Worm (Caenorhabditis elegans) whole organism, young adult: ENCODE measurements around the gene F38B6.7.

Experiments
- B0035.1 ChIP-seq: sonication (generic microtip); optimal IDR thresholded peaks from 2 replicates; lab custom pipeline; 2016; ENCODE audit warnings: missing genetic modification characterization, mild to moderate bottlenecking, missing compliant biosample characterization, missing genotype, missing genetic modification reagents
- B0336.3 ChIP-seq: fragments of 200-800 bp; sonication (Bioruptor generic); IDR thresholded peaks from 2 replicates; pipeline ENCODE4 v1.3.6; 2022; ENCODE audit warnings: missing genetic modification characterization, missing compliant biosample characterization
- F33H1.4 ChIP-seq: fragments of 200-800 bp; sonication (Bioruptor generic); IDR thresholded peaks from 2 replicates; pipeline ENCODE4 v1.3.6; 2022; ENCODE audit warnings: missing genetic modification reagents, missing genetic modification characterization, missing compliant biosample characterization
- F37B4.10 ChIP-seq: fragments of 200-800 bp; sonication (Bioruptor generic); IDR thresholded peaks from 2 replicates; pipeline ENCODE4 v1.3.6; 2022; ENCODE audit warnings: missing genetic modification characterization, missing compliant biosample characterization
- F55B11.4 ChIP-seq: sonication (generic microtip); optimal IDR thresholded peaks from 2 replicates; lab custom pipeline; 2016; ENCODE audit warnings: missing compliant biosample characterization, missing genetic modification characterization, borderline replicate concordance; ENCODE audit not compliant: insufficient read depth
- T07F8.4 ChIP-seq: sonication (generic microtip); optimal IDR thresholded peaks from 2 replicates; lab custom pipeline; 2016; ENCODE audit warnings: mild to moderate bottlenecking, missing genetic modification characterization, moderate library complexity, missing compliant biosample characterization
- T26A5.8 ChIP-seq: sonication (generic microtip); optimal IDR thresholded peaks from 2 replicates; lab custom pipeline; 2016; ENCODE audit warnings: missing genetic modification characterization, missing compliant biosample characterization
- Y95B8A.8 ChIP-seq: fragments of 200-800 bp; sonication (Bioruptor generic); IDR thresholded peaks from 2 replicates; pipeline ENCODE4 v1.3.6; 2022; ENCODE audit warnings: missing genetic modification reagents, missing genetic modification characterization, missing compliant biosample characterization
- akir-1 ChIP-seq: fragments of 200-800 bp; sonication (Bioruptor generic); optimal IDR thresholded peaks from 2 replicates; lab custom pipeline; 2018; ENCODE audit warnings: mild to moderate bottlenecking, missing genetic modification characterization, moderate library complexity, missing compliant biosample characterization
- ama-1 ChIP-seq, 3 experiments: fragments of 150-350 bp in 1 of 3; sonication (generic microtip) in 2 of 3; optimal IDR thresholded peaks; 2 replicates each; lab custom pipeline; 2014 to 2018; ENCODE audit warnings: missing biosample characterization in 2 of 3, missing genetic modification characterization in 2 of 3, missing genetic modification reagents in 2 of 3
- athp-1 ChIP-seq: sonication (generic microtip); optimal IDR thresholded peaks from 2 replicates; lab custom pipeline; 2017; ENCODE audit warnings: mild to moderate bottlenecking, missing genetic modification characterization, missing compliant biosample characterization
- attf-3 ChIP-seq: fragments of 200-800 bp; sonication (Bioruptor generic); conservative IDR thresholded peaks from 2 replicates; pipeline ENCODE4 v1.3.6; 2022; ENCODE audit warnings: missing genetic modification reagents, missing genetic modification characterization, missing compliant biosample characterization
- attf-5 ChIP-seq: fragments of 200-800 bp; sonication (Bioruptor generic); optimal IDR thresholded peaks from 2 replicates; lab custom pipeline; 2018; ENCODE audit warnings: mild to moderate bottlenecking, missing genetic modification characterization, missing compliant biosample characterization
- bed-1 ChIP-seq: fragments of 200-800 bp; sonication (Bioruptor generic); IDR thresholded peaks from 2 replicates; pipeline ENCODE4 v1.3.6; 2022; ENCODE audit warnings: missing genetic modification reagents, missing genetic modification characterization, missing compliant biosample characterization
- cebp-2 ChIP-seq: fragments of 200-800 bp; sonication (Bioruptor generic); IDR thresholded peaks from 2 replicates; pipeline ENCODE4 v1.3.6; 2022; ENCODE audit warnings: missing genetic modification characterization, missing compliant biosample characterization
- ceh-100 ChIP-seq: fragments of 200-800 bp; sonication (Bioruptor generic); IDR thresholded peaks from 2 replicates; pipeline ENCODE4 v1.3.6; 2022; ENCODE audit warnings: missing genetic modification reagents, missing genetic modification characterization, missing compliant biosample characterization
- ceh-40 ChIP-seq: fragments of 200-800 bp; sonication (Bioruptor generic); IDR thresholded peaks from 2 replicates; pipeline ENCODE4 v1.3.6; 2022; ENCODE audit warnings: missing genetic modification characterization, missing compliant biosample characterization
- ceh-58 ChIP-seq: fragments of 200-800 bp; sonication (Bioruptor generic); IDR thresholded peaks from 2 replicates; pipeline ENCODE4 v1.3.6; 2022; ENCODE audit warnings: missing genetic modification characterization, missing compliant biosample characterization
- ceh-91 ChIP-seq: fragments of 200-800 bp; sonication (Bioruptor generic); IDR thresholded peaks from 2 replicates; pipeline ENCODE4 v1.3.6; 2022; ENCODE audit warnings: missing genetic modification reagents, missing genetic modification characterization, missing compliant biosample characterization
- die-1 ChIP-seq: sonication (generic microtip); optimal IDR thresholded peaks from 2 replicates; lab custom pipeline; 2016; ENCODE audit warnings: missing genotype, mild to moderate bottlenecking, missing genetic modification characterization, missing compliant biosample characterization
- dox-1 ChIP-seq: fragments of 200-800 bp; sonication (Bioruptor generic); IDR thresholded peaks from 2 replicates; pipeline ENCODE4 v1.3.6; 2022; ENCODE audit warnings: missing genetic modification reagents, missing genetic modification characterization, missing compliant biosample characterization
- dpff-1 ChIP-seq: sonication (generic microtip); optimal IDR thresholded peaks from 2 replicates; lab custom pipeline; 2017; ENCODE audit warnings: mild to moderate bottlenecking, missing genetic modification characterization, missing compliant biosample characterization
- dpl-1 ChIP-seq: fragments of 150-350 bp; optimal IDR thresholded peaks from 2 replicates; lab custom pipeline; 2014; ENCODE audit warnings: missing biosample characterization, missing genetic modification reagents, missing genetic modification characterization
- efl-1 ChIP-seq: fragments of 150-350 bp; optimal IDR thresholded peaks from 2 replicates; lab custom pipeline; 2014; ENCODE audit warnings: missing biosample characterization, missing genetic modification reagents, missing genetic modification characterization
- egl-18 ChIP-seq: fragments of 200-800 bp; sonication (Bioruptor generic); IDR thresholded peaks from 2 replicates; pipeline ENCODE4 v1.3.6; 2022; ENCODE audit warnings: missing genetic modification reagents, missing genetic modification characterization, missing compliant biosample characterization
- egrh-3 ChIP-seq: fragments of 200-800 bp; sonication (Bioruptor generic); IDR thresholded peaks from 2 replicates; pipeline ENCODE4 v1.3.6; 2022; ENCODE audit warnings: missing genetic modification reagents, missing genetic modification characterization, missing compliant biosample characterization
- fkh-3 ChIP-seq: sonication (generic microtip); optimal IDR thresholded peaks from 2 replicates; lab custom pipeline; 2016; ENCODE audit warnings: mild to moderate bottlenecking, missing genetic modification characterization, missing compliant biosample characterization
- hmg-20 ChIP-seq: fragments of 200-800 bp; sonication (Bioruptor generic); IDR thresholded peaks from 2 replicates; pipeline ENCODE4 v1.3.6; 2022; ENCODE audit warnings: missing genetic modification reagents, missing genetic modification characterization, missing compliant biosample characterization
- hrde-1 ChIP-seq: sonication (generic microtip); optimal IDR thresholded peaks from 2 replicates; lab custom pipeline; 2016; ENCODE audit warnings: missing genetic modification characterization, mild to moderate bottlenecking, missing compliant biosample characterization, moderate library complexity, missing genotype, missing genetic modification reagents, borderline replicate concordance
- hsf-1 ChIP-seq: fragments of 200-800 bp; sonication (Bioruptor generic); IDR thresholded peaks from 2 replicates; pipeline ENCODE4 v1.3.6; 2022; ENCODE audit warnings: missing genetic modification reagents, missing genetic modification characterization, missing compliant biosample characterization
- let-607 ChIP-seq, 2 experiments: fragments of 200-800 bp in 1 of 2; sonication (Bioruptor generic) in 1 of 2; sonication (generic microtip) in 1 of 2; optimal IDR thresholded peaks; 2 replicates each; lab custom pipeline; 2016 to 2018; ENCODE audit warnings: mild to moderate bottlenecking in 2 of 2, missing compliant biosample characterization in 2 of 2, missing genetic modification characterization in 2 of 2, moderate library complexity in 2 of 2, missing genotype in 1 of 2
- lin-35 ChIP-seq, 3 experiments: fragments of 150-350 bp in 2 of 3; sonication (generic microtip) in 1 of 3; optimal IDR thresholded peaks; 2 replicates each; lab custom pipeline; 2014 to 2018; ENCODE audit warnings: missing biosample characterization in 3 of 3, missing genetic modification characterization in 3 of 3, missing genetic modification reagents in 3 of 3
- lin-40 ChIP-seq: sonication (generic microtip); optimal IDR thresholded peaks from 2 replicates; lab custom pipeline; 2016; ENCODE audit warnings: missing genetic modification characterization, mild to moderate bottlenecking, missing compliant biosample characterization, missing genotype, missing genetic modification reagents
- lir-1 ChIP-seq: fragments of 200-800 bp; sonication (Bioruptor generic); conservative IDR thresholded peaks from 2 replicates; pipeline ENCODE4 v1.3.6; 2022; ENCODE audit warnings: missing genetic modification reagents, missing genetic modification characterization, missing compliant biosample characterization
- mcd-1 ChIP-seq: fragments of 200-800 bp; sonication (Bioruptor generic); IDR thresholded peaks from 2 replicates; pipeline ENCODE4 v1.3.6; 2022; ENCODE audit warnings: missing genetic modification reagents, missing genetic modification characterization, missing compliant biosample characterization
- nhr-179 ChIP-seq: sonication (generic microtip); optimal IDR thresholded peaks from 2 replicates; lab custom pipeline; 2016; ENCODE audit warnings: mild to moderate bottlenecking, missing genetic modification characterization, missing compliant biosample characterization
- rcor-1 ChIP-seq: fragments of 200-800 bp; sonication (Bioruptor generic); IDR thresholded peaks from 2 replicates; pipeline ENCODE4 v1.3.6; 2022; ENCODE audit warnings: missing genetic modification reagents, missing genetic modification characterization, missing compliant biosample characterization
- somi-1 ChIP-seq: fragments of 200-800 bp; sonication (Bioruptor generic); optimal IDR thresholded peaks from 2 replicates; lab custom pipeline; 2018; ENCODE audit warnings: mild to moderate bottlenecking, missing genetic modification characterization, missing compliant biosample characterization
- sptf-2 ChIP-seq: fragments of 200-800 bp; sonication (Bioruptor generic); optimal IDR thresholded peaks from 2 replicates; lab custom pipeline; 2018; ENCODE audit warnings: mild to moderate bottlenecking, missing genetic modification characterization, missing compliant biosample characterization
- tbp1 ChIP-seq: fragments of 200-800 bp; sonication (Bioruptor generic); optimal IDR thresholded peaks from 2 replicates; lab custom pipeline; 2018; ENCODE audit warnings: mild to moderate bottlenecking, missing genetic modification characterization, missing compliant biosample characterization
- tlf-1 ChIP-seq: fragments of 200-800 bp; sonication (Bioruptor generic); optimal IDR thresholded peaks from 2 replicates; lab custom pipeline; 2018; ENCODE audit warnings: mild to moderate bottlenecking, missing genetic modification characterization, missing compliant biosample characterization
- unc-62 ChIP-seq: fragments of 150-350 bp; optimal IDR thresholded peaks from 2 replicates; lab custom pipeline; 2014; ENCODE audit warnings: missing biosample characterization, missing genetic modification reagents, missing genetic modification characterization
- zfh-2 ChIP-seq: fragments of 200-800 bp; sonication (Bioruptor generic); conservative IDR thresholded peaks from 2 replicates; pipeline ENCODE4 v1.3.6; 2022; ENCODE audit warnings: missing genetic modification reagents, missing genetic modification characterization, missing compliant biosample characterization
- zim-3 ChIP-seq: sonication (generic microtip); optimal IDR thresholded peaks from 2 replicates; lab custom pipeline; 2017; ENCODE audit warnings: mild to moderate bottlenecking, missing genetic modification characterization, moderate library complexity, missing compliant biosample characterization
- ztf-18 ChIP-seq: sonication (generic microtip); optimal IDR thresholded peaks from 2 replicates; lab custom pipeline; 2016; ENCODE audit warnings: missing genotype, mild to moderate bottlenecking, missing genetic modification characterization, missing compliant biosample characterization
- ztf-22 ChIP-seq: fragments of 200-800 bp; sonication (Bioruptor generic); optimal IDR thresholded peaks from 2 replicates; lab custom pipeline; 2018; ENCODE audit warnings: mild to moderate bottlenecking, missing genetic modification characterization, moderate library complexity, missing compliant biosample characterization
- ztf-25 ChIP-seq: fragments of 200-800 bp; sonication (Bioruptor generic); IDR thresholded peaks from 2 replicates; pipeline ENCODE4 v1.3.6; 2022; ENCODE audit warnings: missing genetic modification reagents, missing genetic modification characterization, missing compliant biosample characterization
- ztf-28 ChIP-seq: fragments of 200-800 bp; sonication (Bioruptor generic); IDR thresholded peaks from 2 replicates; pipeline ENCODE4 v1.3.6; 2022; ENCODE audit warnings: missing genetic modification reagents, missing genetic modification characterization, missing compliant biosample characterization

The F38B6.7 gene

ce11 chrX:6743853-6744346, 45.7 kb upstream of the F38B6.7 start:
- TF ChIP-seq attf-5 (peak; percentile 70), nhr-179 (tag; lab: Kevin White, UChicago) (no peak), hmg-20 (GFP tag; lab: Robert Waterston, UW) (no peak), ama-1 (optimal IDR thresholded peaks at IDR 0.05; lab: Kevin White, UChicago) (peak; percentile 94), ama-1 (GFP tag; optimal IDR thresholded peaks at IDR 0.05; lab: Kevin White, UChicago) (peak in 1 of 2 experiments; percentile 55), mcd-1 (peak; percentile 47; the same call in 1 of the 2 replicates), zim-3 (peak; percentile 84), let-607 (tag; optimal IDR thresholded peaks at IDR 0.05; lab: Kevin White, UChicago) (peak; percentile 37 to 60), T26A5.8 (tag; lab: Kevin White, UChicago) (no peak), akir-1 (peak; percentile 41), ceh-40 (0 out of 2 replicates have a peak, but pooled peaks have one; percentile 3), attf-3 (GFP tag; lab: Robert Waterston, UW) (no peak), lir-1 (GFP tag; lab: Robert Waterston, UW) (peak; percentile 52; the same call in 1 of the 2 replicates), tbp1 (peak; percentile 69), athp-1 (tag; lab: Kevin White, UChicago) (peak; percentile 45), T07F8.4 (tag; lab: Kevin White, UChicago) (no peak), ztf-25 (GFP tag; lab: Robert Waterston, UW) (0 out of 2 replicates have a peak, but pooled peaks have one; percentile 63), somi-1 (GFP tag; lab: Kevin White, UChicago) (peak; percentile 97), ceh-91 (GFP tag; lab: Robert Waterston, UW) (no peak), rcor-1 (peak; percentile 54), fkh-3 (no peak), cebp-2 (GFP tag; lab: Robert Waterston, UW) (0 out of 2 replicates have a peak, but pooled peaks have one; percentile 75), ztf-22 (GFP tag; lab: Kevin White, UChicago) (peak; percentile 94), tlf-1 (GFP tag; lab: Kevin White, UChicago) (peak; percentile 90), B0336.3 (GFP tag; lab: Robert Waterston, UW) (peak; percentile 92), B0035.1 (tag; lab: Kevin White, UChicago) (peak; percentile 77), F55B11.4 (tag; lab: Kevin White, UChicago) (no peak), ztf-28 (GFP tag; lab: Robert Waterston, UW) (no peak), bed-1 (no peak), ceh-100 (peak; percentile 38; the same call in 1 of the 2 replicates), egl-18 (GFP tag; lab: Robert Waterston, UW) (no peak), sptf-2 (GFP tag; lab: Kevin White, UChicago) (no peak), egrh-3 (GFP tag; lab: Robert Waterston, UW) (peak; percentile 8; the same call in 1 of the 2 replicates), dpff-1 (tag; lab: Kevin White, UChicago) (no peak), ceh-58 (GFP tag; lab: Robert Waterston, UW) (no peak), efl-1 (no peak), unc-62 (GFP tag; lab: Kevin White, UChicago) (peak; percentile 42), dpl-1 (GFP tag; lab: Kevin White, UChicago) (no peak), F37B4.10 (GFP tag; lab: Robert Waterston, UW) (no peak), Y95B8A.8 (GFP tag; lab: Robert Waterston, UW) (peak; percentile 49; the same call in 1 of the 2 replicates), hsf-1 (GFP tag; lab: Robert Waterston, UW) (peak; percentile 49; the same call in 1 of the 2 replicates), lin-40 (tag; lab: Kevin White, UChicago) (peak; percentile 92), F33H1.4 (GFP tag; lab: Robert Waterston, UW) (0 out of 2 replicates have a peak, but pooled peaks have one; percentile 23), hrde-1 (tag; lab: Kevin White, UChicago) (no peak), ztf-18 (tag; lab: Kevin White, UChicago) (peak; percentile 32), lin-35 (GFP tag; optimal IDR thresholded peaks at IDR 0.05; lab: Kevin White, UChicago) (peak in 1 of 3 experiments; percentile 66), dox-1 (GFP tag; lab: Robert Waterston, UW) (peak; percentile 79), die-1 (tag; lab: Kevin White, UChicago) (peak; percentile 71), zfh-2 (GFP tag; lab: Robert Waterston, UW) (peak; percentile 45)
